Worm (Caenorhabditis elegans): ENCODE measurements around the gene K09C4.4.
A peak's percentile ranks its signal among the peaks of the same experiment; 100 is the strongest.

The K09C4.4 gene

DNA sequence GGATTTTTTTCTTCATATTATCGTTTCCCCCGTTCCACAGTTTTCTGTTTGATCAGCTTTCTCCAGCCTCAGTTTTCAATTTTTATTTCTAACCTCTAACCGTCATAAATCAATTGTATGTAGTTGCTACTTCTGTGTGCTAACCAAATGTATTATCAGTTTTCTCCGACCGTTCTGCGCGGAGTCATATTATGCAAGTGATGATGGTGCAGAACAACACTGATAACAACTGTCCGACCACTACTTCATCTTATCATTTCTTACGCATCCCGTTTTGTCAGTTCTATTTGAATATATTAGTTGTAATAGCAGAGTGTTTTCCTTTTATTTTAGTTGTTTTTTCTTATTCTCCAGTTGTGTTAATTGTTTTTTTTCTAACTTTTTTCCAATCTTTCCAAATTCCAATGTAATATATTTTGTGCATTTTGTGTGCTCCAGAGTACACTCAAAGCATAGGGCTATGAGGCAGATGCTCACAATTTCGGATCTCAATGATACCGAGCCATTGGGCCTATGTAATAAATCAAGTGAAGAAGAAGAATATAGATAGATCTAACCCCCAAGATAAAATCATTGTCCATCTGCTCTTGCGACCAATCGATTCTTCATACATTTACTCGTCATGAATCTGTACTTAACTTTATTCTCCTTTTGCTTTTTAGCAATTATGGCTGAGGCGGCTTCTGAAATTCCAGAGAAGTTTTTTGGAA is 32.3 kb upstream of the K09C4.4 start, which contains the start of gene lbp-3 (continued):
- TF ChIP-seq snpc-1.2 (GFP tag; IDR thresholded peaks at IDR 0.05): no peak
- no peak for TF ChIP-seq T26A8.4 (GFP tag; IDR thresholded peaks at IDR 0.05)
- no peak for TF ChIP-seq lin-39 (tag; optimal IDR thresholded peaks at IDR 0.05)
- TF ChIP-seq aha-1 (tag): no peak
- no peak for TF ChIP-seq mxl-2 (GFP tag; conservative IDR thresholded peaks at IDR 0.05)
- TF ChIP-seq ztf-11 (tag; optimal IDR thresholded peaks at IDR 0.05): no peak
- TF ChIP-seq nhr-102 (tag; optimal IDR thresholded peaks at IDR 0.05): peak; percentile 90
- peak; percentile 88 for TF ChIP-seq nhr-28 (tag; optimal IDR thresholded peaks at IDR 0.05)
- TF ChIP-seq nhr-76 (tag; optimal IDR thresholded peaks at IDR 0.05): no peak
- TF ChIP-seq duxl-1 (tag; optimal IDR thresholded peaks at IDR 0.05; ENCODE audit: poor library complexity): no peak
- TF ChIP-seq unc-39 (tag; optimal IDR thresholded peaks at IDR 0.05): no peak
- no peak for TF ChIP-seq mdt-29 (GFP tag; IDR thresholded peaks at IDR 0.05)
- peak; percentile 52; the same call in 1 of the 2 replicates for TF ChIP-seq php-3 (GFP tag; IDR thresholded peaks at IDR 0.05)
- no peak for TF ChIP-seq lin-29 (GFP tag; IDR thresholded peaks at IDR 0.05)
- TF ChIP-seq jun-1 (tag; optimal IDR thresholded peaks at IDR 0.05): no peak
- no peak for TF ChIP-seq nhr-10 (tag; optimal IDR thresholded peaks at IDR 0.05)
- TF ChIP-seq zip-2 (tag; optimal IDR thresholded peaks at IDR 0.05): no peak
- TF ChIP-seq ztf-7 (tag; optimal IDR thresholded peaks at IDR 0.05): peak; percentile 98
- no peak for TF ChIP-seq lin-13 (GFP tag; optimal IDR thresholded peaks at IDR 0.05)
- TF ChIP-seq ctbp-1 (GFP tag; IDR thresholded peaks at IDR 0.05): no peak
- TF ChIP-seq lin-15B (tag; optimal IDR thresholded peaks at IDR 0.05): no peak
- no peak for TF ChIP-seq ces-1 (GFP tag; optimal IDR thresholded peaks at IDR 0.05)
- TF ChIP-seq tra-1 (GFP tag; IDR thresholded peaks at IDR 0.05): no peak
- no peak for TF ChIP-seq daf-19 (GFP tag; conservative IDR thresholded peaks at IDR 0.05)
- TF ChIP-seq zag-1 (tag; optimal IDR thresholded peaks at IDR 0.05): no peak
- TF ChIP-seq nhr-42 (GFP tag; IDR thresholded peaks at IDR 0.05): no peak
- TF ChIP-seq nhr-48 (tag; optimal IDR thresholded peaks at IDR 0.05): peak; percentile 32
- no peak for TF ChIP-seq ZK337.2 (GFP tag; IDR thresholded peaks at IDR 0.05)
- no peak for TF ChIP-seq ceh-82 (tag; optimal IDR thresholded peaks at IDR 0.05)
- TF ChIP-seq lim-7 (GFP tag; IDR thresholded peaks at IDR 0.05): no peak
- TF ChIP-seq ceh-62 (tag; optimal IDR thresholded peaks at IDR 0.05): no peak
- TF ChIP-seq mxl-3 (GFP tag; optimal IDR thresholded peaks at IDR 0.05): no peak
- TF ChIP-seq Y105C5A.15 (GFP tag; IDR thresholded peaks at IDR 0.05): no peak
- TF ChIP-seq nhr-6 (tag; optimal IDR thresholded peaks at IDR 0.05): no peak
- TF ChIP-seq daf-8 (GFP tag; IDR thresholded peaks at IDR 0.05): no peak
- no peak for TF ChIP-seq lir-3 (tag; optimal IDR thresholded peaks at IDR 0.05)
- TF ChIP-seq mdl-1 (tag; optimal IDR thresholded peaks at IDR 0.05): peak in 1 of 2 experiments; percentile 2
- TF ChIP-seq daf-16 (GFP tag; optimal IDR thresholded peaks at IDR 0.05): no peak
- TF ChIP-seq daf-16 (tag; optimal IDR thresholded peaks at IDR 0.05): peak; percentile 94
- no peak for TF ChIP-seq nhr-41 (GFP tag; IDR thresholded peaks at IDR 0.05)
- TF ChIP-seq daf-12 (tag; optimal IDR thresholded peaks at IDR 0.05): no peak
- no peak for TF ChIP-seq nhr-25 (tag; optimal IDR thresholded peaks at IDR 0.05; ENCODE audit: borderline replicate concordance, insufficient read depth)
- TF ChIP-seq vab-7 (GFP tag; IDR thresholded peaks at IDR 0.05): no peak
- TF ChIP-seq fkh-10 (GFP tag; optimal IDR thresholded peaks at IDR 0.05): no peak
- TF ChIP-seq R02D3.7 (tag; optimal IDR thresholded peaks at IDR 0.05): no peak
- TF ChIP-seq hlh-30 (tag; optimal IDR thresholded peaks at IDR 0.05; ENCODE audit: insufficient read depth): peak; percentile 44
- no peak for TF ChIP-seq Y5F2A.4 (GFP tag; optimal IDR thresholded peaks at IDR 0.05)
- TF ChIP-seq arid-1 (GFP tag; conservative IDR thresholded peaks at IDR 0.05): no peak
- TF ChIP-seq nhr-111 (GFP tag; optimal IDR thresholded peaks at IDR 0.05): no peak
- no peak for TF ChIP-seq nhr-237 (tag; optimal IDR thresholded peaks at IDR 0.05)
- no peak for TF ChIP-seq lsy-2 (tag; optimal IDR thresholded peaks at IDR 0.05)
- no peak for TF ChIP-seq sdz-12 (GFP tag; optimal IDR thresholded peaks at IDR 0.05)
